Fruit fly (Drosophila melanogaster): ENCODE results near the gene CG4360.

The CG4360 gene

dm6 chr3R:20318166-20318690, 9.6 kb downstream of the CG4360 start:
- TF ChIP-seq CG14711 (tag; optimal IDR thresholded peaks at IDR 0.05) (no peak), cnc (optimal IDR thresholded peaks at IDR 0.05) (no peak), CG1620 (GFP tag; optimal IDR thresholded peaks at IDR 0.05) (no peak), ovo (GFP tag; optimal IDR thresholded peaks at IDR 0.05) (no peak), kay (GFP tag; ENCODE audit: borderline replicate concordance) (no peak), Crg-1 (GFP tag; optimal IDR thresholded peaks at IDR 0.05) (no peak), CG7101 (tag; optimal IDR thresholded peaks at IDR 0.05) (no peak), Mnt (GFP tag; optimal IDR thresholded peaks at IDR 0.05) (no peak), CG11617 (GFP tag; optimal IDR thresholded peaks at IDR 0.05) (no peak)

dm6 chr3R:20317402-20318165, 10.2 kb downstream of the CG4360 start:
- no peak for TF ChIP-seq toe (GFP tag; optimal IDR thresholded peaks at IDR 0.05)
- TF ChIP-seq cic (GFP tag; optimal IDR thresholded peaks at IDR 0.05) = peak; percentile 65
- peak; percentile 31 for TF ChIP-seq CG12768 (GFP tag; optimal IDR thresholded peaks at IDR 0.05)
- peak; percentile 9 for TF ChIP-seq CG7045 (GFP tag; optimal IDR thresholded peaks at IDR 0.05)
- peak; percentile 7 for TF ChIP-seq Mnt (GFP tag; optimal IDR thresholded peaks at IDR 0.05)
- TF ChIP-seq CG5204 (GFP tag; optimal IDR thresholded peaks at IDR 0.05) = no peak
- TF ChIP-seq Hr96 (GFP tag; optimal IDR thresholded peaks at IDR 0.05) = no peak
- TF ChIP-seq ovo (GFP tag; optimal IDR thresholded peaks at IDR 0.05) = no peak
- TF ChIP-seq CG7101 (tag; optimal IDR thresholded peaks at IDR 0.05) = no peak

DNA sequence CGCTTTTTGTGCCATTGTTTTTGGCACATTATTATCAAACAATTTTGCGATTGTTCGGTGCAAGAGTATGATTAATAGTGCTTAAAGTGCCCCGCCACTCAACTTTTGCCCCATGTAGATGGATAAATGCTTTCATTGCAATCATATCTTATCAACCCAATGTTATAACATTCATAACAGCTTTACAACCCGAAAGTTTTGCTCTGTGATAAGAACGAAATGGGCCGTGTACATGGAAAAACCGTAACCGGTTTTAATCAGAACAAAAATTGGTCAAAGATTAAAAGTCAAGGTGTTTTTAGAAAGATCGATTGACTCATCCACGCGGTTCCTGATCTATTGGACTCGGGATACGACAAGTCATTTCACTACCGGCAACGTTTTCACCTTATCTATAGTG, 11.2 kb downstream of the CG4360 start:
- TF ChIP-seq kay (GFP tag; ENCODE audit: borderline replicate concordance) = peak; percentile 92
- no peak for TF ChIP-seq CG5204 (GFP tag; optimal IDR thresholded peaks at IDR 0.05)
- no peak for TF ChIP-seq CG7101 (tag; optimal IDR thresholded peaks at IDR 0.05)
- TF ChIP-seq CG14711 (tag; optimal IDR thresholded peaks at IDR 0.05) = no peak

DNA sequence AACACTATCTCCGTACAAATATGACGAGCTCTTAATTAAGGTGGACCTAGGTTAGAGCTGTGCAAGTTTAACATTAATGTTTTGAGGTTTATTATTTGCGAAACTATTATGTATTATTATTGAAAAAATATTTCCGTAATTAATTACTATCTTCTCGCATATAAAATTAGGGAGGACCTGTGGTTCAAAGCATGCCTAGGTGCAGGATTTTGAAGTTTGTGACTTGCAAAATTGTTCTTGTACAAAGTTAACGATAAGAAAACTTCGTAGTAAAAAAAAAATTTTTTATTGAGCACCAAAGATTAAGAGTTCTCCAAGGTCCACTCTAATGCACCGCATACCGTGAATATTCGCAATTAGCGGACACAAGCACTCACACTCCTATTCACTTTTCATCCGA, 15.0 kb downstream of the CG4360 start:
- TF ChIP-seq Clk (GFP tag; optimal IDR thresholded peaks at IDR 0.05) = peak; percentile 60
- peak; percentile 75 for TF ChIP-seq CG12768 (GFP tag; optimal IDR thresholded peaks at IDR 0.05)
- TF ChIP-seq pad (GFP tag; optimal IDR thresholded peaks at IDR 0.05) = peak; percentile 42
- no peak for TF ChIP-seq CG1620 (GFP tag; optimal IDR thresholded peaks at IDR 0.05)
- TF ChIP-seq CG14711 (tag; optimal IDR thresholded peaks at IDR 0.05) = peak; percentile 85
- no peak for TF ChIP-seq ovo (GFP tag; optimal IDR thresholded peaks at IDR 0.05)
- peak; percentile 44 for TF ChIP-seq Crg-1 (GFP tag; optimal IDR thresholded peaks at IDR 0.05)
- TF ChIP-seq Hr96 (GFP tag; optimal IDR thresholded peaks at IDR 0.05) = peak; percentile 71
- peak; percentile 56 for TF ChIP-seq CG5204 (GFP tag; optimal IDR thresholded peaks at IDR 0.05)
- TF ChIP-seq CG7045 (GFP tag; optimal IDR thresholded peaks at IDR 0.05) = peak; percentile 87
- TF ChIP-seq cnc (optimal IDR thresholded peaks at IDR 0.05) = no peak
- TF ChIP-seq toe (GFP tag; optimal IDR thresholded peaks at IDR 0.05) = peak; percentile 73
- TF ChIP-seq kay (GFP tag; ENCODE audit: borderline replicate concordance) = no peak
- TF ChIP-seq Mnt (GFP tag; optimal IDR thresholded peaks at IDR 0.05) = peak; percentile 21
- TF ChIP-seq CG33017 (tag; optimal IDR thresholded peaks at IDR 0.05) = peak; percentile 88
- peak; percentile 74 for TF ChIP-seq CG7101 (tag; optimal IDR thresholded peaks at IDR 0.05)
- TF ChIP-seq cic (GFP tag; optimal IDR thresholded peaks at IDR 0.05) = no peak
- TF ChIP-seq bab1 (GFP tag; optimal IDR thresholded peaks at IDR 0.05) = peak; percentile 49
- peak; percentile 49 for TF ChIP-seq tj (GFP tag; optimal IDR thresholded peaks at IDR 0.05)
- TF ChIP-seq CG11617 (GFP tag; optimal IDR thresholded peaks at IDR 0.05) = peak; percentile 73

dm6 chr3R:20311406-20311805, 16.4 kb downstream of the CG4360 start:
- TF ChIP-seq ovo (GFP tag; optimal IDR thresholded peaks at IDR 0.05) (peak; percentile 10), cic (GFP tag; optimal IDR thresholded peaks at IDR 0.05) (peak; percentile 97), Mnt (GFP tag; optimal IDR thresholded peaks at IDR 0.05) (peak; percentile 25), CG7045 (GFP tag; optimal IDR thresholded peaks at IDR 0.05) (no peak), CG12768 (GFP tag; optimal IDR thresholded peaks at IDR 0.05) (peak; percentile 19), pad (GFP tag; optimal IDR thresholded peaks at IDR 0.05) (no peak), bab1 (GFP tag; optimal IDR thresholded peaks at IDR 0.05) (no peak), CG14711 (tag; optimal IDR thresholded peaks at IDR 0.05) (no peak)

DNA sequence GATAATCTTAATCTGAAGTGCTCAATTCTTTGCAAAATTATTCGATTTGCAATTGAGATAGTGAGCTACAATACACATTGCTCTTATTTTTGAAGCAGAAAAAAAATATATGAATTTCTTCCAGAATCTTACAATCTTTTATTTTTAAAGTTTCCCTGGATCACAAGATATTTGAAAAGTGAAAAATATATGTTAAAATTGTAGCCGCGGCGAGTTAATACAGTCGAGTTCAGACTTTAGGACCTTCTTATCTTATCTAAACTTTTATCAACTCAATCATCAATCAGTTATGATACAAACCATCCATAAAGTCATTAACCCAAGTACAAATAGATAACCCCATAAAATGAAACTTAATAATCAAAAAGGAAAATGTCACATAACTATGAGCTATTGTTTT, 16.9 kb downstream of the CG4360 start:
- TF ChIP-seq ovo (GFP tag; optimal IDR thresholded peaks at IDR 0.05) (no peak), Mnt (GFP tag; optimal IDR thresholded peaks at IDR 0.05) (no peak), CG7101 (tag; optimal IDR thresholded peaks at IDR 0.05) (peak; percentile 46), CG14711 (tag; optimal IDR thresholded peaks at IDR 0.05) (peak; percentile 2), Clk (GFP tag; optimal IDR thresholded peaks at IDR 0.05) (peak; percentile 13), kay (GFP tag; ENCODE audit: borderline replicate concordance) (peak; percentile 92), CG11617 (GFP tag; optimal IDR thresholded peaks at IDR 0.05) (peak; percentile 17), CG33017 (tag; optimal IDR thresholded peaks at IDR 0.05) (peak; percentile 60)

- no peak for TF ChIP-seq Crg-1 (GFP tag; optimal IDR thresholded peaks at IDR 0.05)
- TF ChIP-seq cnc (optimal IDR thresholded peaks at IDR 0.05) = no peak
- TF ChIP-seq cic (GFP tag; optimal IDR thresholded peaks at IDR 0.05) = peak; percentile 82
- no peak for TF ChIP-seq Clk (GFP tag; optimal IDR thresholded peaks at IDR 0.05)
- TF ChIP-seq Mnt (GFP tag; optimal IDR thresholded peaks at IDR 0.05) = peak; percentile 19
- no peak for TF ChIP-seq kay (GFP tag; ENCODE audit: borderline replicate concordance)
These were observed 17.3 kb downstream of the CG4360 start for dm6 chr3R:20310498-20310822.

Data from whole organism, adult.